Fruit fly (Drosophila melanogaster) whole organism: ENCODE measurements around the gene Ntf-2.

Source experiments
- CG8478 ChIP-seq: fragments of >200 bp; optimal IDR thresholded peaks from 2 replicates; lab custom pipeline; 2018; ENCODE audit warnings: inconsistent platforms
- EcR ChIP-seq, 2 experiments: fragments of >200 bp; optimal IDR thresholded peaks; 2 replicates each; lab custom pipeline; 2017; ENCODE audit warnings: missing biosample characterization in 2 of 2, missing genetic modification characterization in 2 of 2, missing genetic modification reagents in 2 of 2
- pan ChIP-seq: fragments of >200 bp; optimal IDR thresholded peaks from 2 replicates; lab custom pipeline; 2017
- psq ChIP-seq: fragments of >200 bp; optimal IDR thresholded peaks from 2 replicates; lab custom pipeline; 2017
- usp ChIP-seq: fragments of >200 bp; optimal IDR thresholded peaks from 2 replicates; lab custom pipeline; 2017; ENCODE audit warnings: missing biosample characterization, missing genetic modification characterization, mixed read lengths

DNA sequence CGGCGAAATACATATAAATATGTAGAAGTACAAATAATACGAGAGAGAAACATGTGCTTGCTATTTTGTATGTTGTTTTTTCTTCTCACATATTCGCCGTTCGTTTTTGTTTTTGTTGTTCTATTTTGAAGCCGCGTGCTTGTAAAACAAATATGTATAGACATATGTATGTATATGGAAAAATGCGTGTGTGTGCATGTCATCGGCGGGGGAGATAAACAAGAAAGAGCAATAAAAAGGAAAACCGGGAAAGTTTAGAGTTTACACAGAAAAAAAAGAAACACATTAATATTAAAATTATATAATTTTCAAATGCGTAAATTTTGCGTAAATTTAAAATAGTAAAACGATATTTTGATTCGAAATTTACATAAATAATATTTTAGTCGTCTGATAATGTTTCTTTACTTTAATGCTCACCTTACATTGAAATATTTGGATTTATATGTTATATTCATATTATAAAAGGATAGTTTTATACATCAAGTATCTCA, 10.2 kb downstream of the Ntf-2 start:
- TF ChIP-seq psq (lab: Kevin White, UChicago) = no peak
- no peak for TF ChIP-seq usp
- no peak for TF ChIP-seq pan
- no peak for TF ChIP-seq CG8478 (lab: Kevin White, UChicago)
- no peak for TF ChIP-seq EcR (GFP tag; optimal IDR thresholded peaks at IDR 0.05; lab: Kevin White, UChicago)
